Worm (Caenorhabditis elegans) whole organism, L3 larva: ENCODE results near the gene H40L08.8.

Source experiments
- ama-1 ChIP-seq: fragments of 150-350 bp; optimal IDR thresholded peaks from 2 replicates; lab custom pipeline; 2018
- nhr-12 ChIP-seq: fragments of 150-350 bp; optimal IDR thresholded peaks from 2 replicates; lab custom pipeline; 2014; ENCODE audit warnings: missing biosample characterization, missing genetic modification characterization
- skn-1 ChIP-seq: fragments of 150-350 bp; optimal IDR thresholded peaks from 2 replicates; lab custom pipeline; 2014; ENCODE audit warnings: missing biosample characterization, missing genetic modification characterization

DNA sequence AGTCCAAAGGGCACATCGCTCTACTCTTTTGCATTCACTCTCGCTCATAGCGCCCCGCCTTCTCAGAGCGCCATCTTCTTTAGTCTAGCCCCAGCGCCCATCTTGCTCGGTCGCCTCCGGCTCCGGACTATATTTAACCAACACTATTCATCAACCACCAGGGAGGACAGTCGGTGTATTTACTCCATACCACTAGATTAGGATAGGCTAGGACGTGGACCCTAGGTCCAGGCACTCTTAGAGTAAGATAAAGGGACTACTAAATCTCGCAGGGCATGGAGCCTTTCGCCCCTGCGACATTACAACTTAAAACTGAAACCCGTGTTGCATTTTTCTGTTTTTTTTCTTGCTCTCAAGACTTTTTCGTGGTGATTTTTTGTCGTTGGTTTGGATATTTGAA is 29.9 kb downstream of the H40L08.8 start:
- TF ChIP-seq nhr-12 (tag; lab: Kevin White, UChicago) (no peak), skn-1 (tag; lab: Kevin White, UChicago) (no peak), ama-1 (no peak)
